Fruit fly (Drosophila melanogaster) whole organism, pupa: ENCODE measurements around the gene CG1265.

Experiments used
- CG10348 ChIP-seq: fragments of 200-800 bp; sonication (Bioruptor generic); IDR thresholded peaks from 2 replicates; pipeline ENCODE4 v1.3.6; 2022; ENCODE audit warnings: missing biosample characterization, missing genetic modification characterization
- CG12605 ChIP-seq: fragments of 200-800 bp; sonication (Bioruptor generic); IDR thresholded peaks from 2 replicates; pipeline ENCODE4 v1.3.6; 2022; ENCODE audit warnings: missing biosample characterization, missing genetic modification characterization
- CG13204 ChIP-seq: fragments of 200-800 bp; sonication (Bioruptor generic); optimal IDR thresholded peaks from 2 replicates; lab custom pipeline; 2018; ENCODE audit warnings: missing biosample characterization, mild to moderate bottlenecking, missing genetic modification characterization, moderate library complexity
- CG14655 ChIP-seq: fragments of 200-800 bp; sonication (Bioruptor generic); optimal IDR thresholded peaks from 3 replicates; lab custom pipeline; 2017; ENCODE audit warnings: mild to moderate bottlenecking, missing biosample characterization, missing genetic modification reagents, missing genetic modification characterization
- CG15710 ChIP-seq: fragments of 200-800 bp; sonication (Bioruptor generic); optimal IDR thresholded peaks from 2 replicates; lab custom pipeline; 2018; ENCODE audit warnings: missing biosample characterization, mild to moderate bottlenecking, missing genetic modification characterization, moderate library complexity
- CG17806 ChIP-seq: fragments of 200-800 bp; sonication (Bioruptor generic); optimal IDR thresholded peaks from 2 replicates; lab custom pipeline; 2018; ENCODE audit warnings: missing biosample characterization, mild to moderate bottlenecking, missing genetic modification characterization, moderate library complexity
- CG32121 ChIP-seq: fragments of 200-800 bp; sonication (Bioruptor generic); IDR thresholded peaks from 2 replicates; pipeline ENCODE4 v1.3.6; 2022; ENCODE audit warnings: missing biosample characterization, missing genetic modification characterization
- CG34367 ChIP-seq: fragments of 200-800 bp; sonication (Bioruptor generic); optimal IDR thresholded peaks from 2 replicates; lab custom pipeline; 2018; ENCODE audit warnings: missing biosample characterization, mild to moderate bottlenecking, missing genetic modification characterization
- CG4496 ChIP-seq: fragments of 200-800 bp; sonication (Bioruptor generic); IDR thresholded peaks from 3 replicates; pipeline ENCODE4 v1.3.6; 2022; ENCODE audit warnings: missing biosample characterization, missing genetic modification characterization
- CG8159 ChIP-seq: fragments of 200-800 bp; sonication (Bioruptor generic); optimal IDR thresholded peaks from 3 replicates; lab custom pipeline; 2018; ENCODE audit warnings: missing biosample characterization, mild to moderate bottlenecking, missing genetic modification characterization, moderate library complexity
- CG8301 ChIP-seq: fragments of 200-800 bp; sonication (Bioruptor generic); optimal IDR thresholded peaks from 2 replicates; lab custom pipeline; 2018; ENCODE audit warnings: missing biosample characterization, mild to moderate bottlenecking, missing genetic modification characterization
- CG9948 ChIP-seq: fragments of 200-800 bp; sonication (Bioruptor generic); optimal IDR thresholded peaks from 2 replicates; lab custom pipeline; 2018; ENCODE audit warnings: missing biosample characterization, mild to moderate bottlenecking, missing genetic modification characterization, moderate library complexity
- D1 ChIP-seq: fragments of 200-800 bp; sonication (Bioruptor generic); optimal IDR thresholded peaks from 2 replicates; lab custom pipeline; 2018; ENCODE audit warnings: missing biosample characterization, mild to moderate bottlenecking, missing genetic modification characterization, moderate library complexity
- EcR ChIP-seq: fragments of 200-800 bp; sonication (Bioruptor generic); optimal IDR thresholded peaks from 3 replicates; lab custom pipeline; 2019; ENCODE audit warnings: missing biosample characterization, missing genetic modification characterization, mild to moderate bottlenecking, moderate library complexity, missing genetic modification reagents
- Ets98B ChIP-seq: fragments of 200-800 bp; sonication (Bioruptor generic); IDR thresholded peaks from 2 replicates; pipeline ENCODE4 v1.3.6; 2022; ENCODE audit warnings: missing biosample characterization, missing genetic modification characterization
- Pif1A ChIP-seq: fragments of 200-800 bp; sonication (Bioruptor generic); optimal IDR thresholded peaks from 3 replicates; lab custom pipeline; 2016; ENCODE audit warnings: missing biosample characterization, missing genetic modification characterization
- Pif1B ChIP-seq: fragments of 200-800 bp; sonication (Bioruptor generic); optimal IDR thresholded peaks from 3 replicates; lab custom pipeline; 2016; ENCODE audit warnings: missing biosample characterization, missing genetic modification characterization
- Snoo ChIP-seq: fragments of 200-800 bp; sonication (Bioruptor generic); optimal IDR thresholded peaks from 3 replicates; lab custom pipeline; 2017; ENCODE audit warnings: missing biosample characterization, mild to moderate bottlenecking, missing genetic modification characterization, inconsistent platforms
- fd96Ca ChIP-seq: fragments of 200-800 bp; sonication (Bioruptor generic); IDR thresholded peaks from 3 replicates; pipeline ENCODE4 v1.3.6; 2022; ENCODE audit warnings: missing biosample characterization, missing genetic modification characterization
- gl ChIP-seq: fragments of 200-800 bp; sonication (Bioruptor generic); optimal IDR thresholded peaks from 2 replicates; lab custom pipeline; 2018; ENCODE audit warnings: missing biosample characterization, mild to moderate bottlenecking, missing genetic modification characterization
- rn ChIP-seq: fragments of 200-800 bp; sonication (Bioruptor generic); IDR thresholded peaks from 2 replicates; pipeline ENCODE4 v1.3.6; 2022; ENCODE audit warnings: missing biosample characterization, missing genetic modification characterization

CG1265 gene

dm6 chr3L:4253611-4254300, 820 bp upstream of the CG1265 start:
- TF ChIP-seq rn (GFP tag; lab: Robert Waterston, UW): no peak
- 0 out of 3 replicates have a peak, but pooled peaks have one; percentile 10 for TF ChIP-seq fd96Ca
- peak; percentile 6; the same call in 1 of the 2 replicates for TF ChIP-seq Ets98B (GFP tag; lab: Robert Waterston, UW)

DNA sequence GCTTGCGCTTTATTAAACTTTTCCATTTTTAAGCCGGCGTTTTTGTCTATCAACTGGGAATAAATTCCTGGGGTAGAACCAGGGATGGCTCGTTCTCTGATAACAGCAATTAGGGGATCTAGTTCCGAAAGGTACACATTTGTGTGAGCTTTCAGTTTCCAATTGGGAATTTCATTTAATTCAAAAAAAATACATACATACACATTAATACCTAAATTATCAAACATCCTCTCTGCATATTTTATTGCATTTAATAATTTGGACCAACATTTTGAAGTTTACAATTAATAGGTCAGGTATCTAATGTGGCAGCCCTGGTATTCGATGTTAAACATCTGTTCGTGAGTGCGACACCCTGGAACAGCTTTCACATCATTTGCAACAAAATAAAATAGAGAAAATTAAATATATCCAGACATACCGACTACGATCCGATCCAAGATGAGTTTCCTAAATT, 4.6 kb downstream of the CG1265 start, which contains the start of the genes CG15011 and CG1309:
CG15011 (minus strand) TSS at position 51 of the 457 bp plus-strand sequence.
CG1309 (plus strand) TSS at position 329 of the 457 bp plus-strand sequence.
- peak; percentile 66 for TF ChIP-seq CG32121 (GFP tag; lab: Robert Waterston, UW)
- TF ChIP-seq CG8301 (tag; lab: Kevin White, UChicago): peak; percentile 63
- TF ChIP-seq Snoo (tag; lab: Kevin White, UChicago): peak; percentile 68
- peak; percentile 77 for TF ChIP-seq CG15710 (tag; lab: Kevin White, UChicago)
- no peak for TF ChIP-seq CG14655 (GFP tag; lab: Kevin White, UChicago)
- TF ChIP-seq EcR: peak; percentile 34
- no peak for TF ChIP-seq Pif1A (GFP tag; lab: Kevin White, UChicago)
- no peak for TF ChIP-seq D1
- peak; percentile 70 for TF ChIP-seq CG17806 (tag; lab: Kevin White, UChicago)
- no peak for TF ChIP-seq CG10348
- no peak for TF ChIP-seq rn (GFP tag; lab: Robert Waterston, UW)
- peak; percentile 31 for TF ChIP-seq gl (tag; lab: Kevin White, UChicago)
- no peak for TF ChIP-seq CG12605 (GFP tag; lab: Robert Waterston, UW)
- no peak for TF ChIP-seq CG13204 (GFP tag; lab: Kevin White, UChicago)
- TF ChIP-seq Ets98B (GFP tag; lab: Robert Waterston, UW): peak; percentile 47; the same call in 1 of the 2 replicates
- TF ChIP-seq CG4496: peak; percentile 82
- peak; percentile 69 for TF ChIP-seq CG9948 (tag; lab: Kevin White, UChicago)
- TF ChIP-seq Pif1B (GFP tag; lab: Kevin White, UChicago): no peak
- TF ChIP-seq CG34367 (tag; lab: Kevin White, UChicago): peak; percentile 61
- TF ChIP-seq CG8159 (tag; lab: Kevin White, UChicago): peak; percentile 80

dm6 chr3L:4261177-4261576, 6.6 kb downstream of the CG1265 start:
- no peak for TF ChIP-seq Snoo (tag; lab: Kevin White, UChicago)
- TF ChIP-seq CG4496: no peak
- no peak for TF ChIP-seq CG8301 (tag; lab: Kevin White, UChicago)
- no peak for TF ChIP-seq fd96Ca
- TF ChIP-seq gl (tag; lab: Kevin White, UChicago): no peak
- TF ChIP-seq rn (GFP tag; lab: Robert Waterston, UW): no peak
- no peak for TF ChIP-seq D1
- no peak for TF ChIP-seq CG17806 (tag; lab: Kevin White, UChicago)
- no peak for TF ChIP-seq Pif1A (GFP tag; lab: Kevin White, UChicago)
- TF ChIP-seq CG13204 (GFP tag; lab: Kevin White, UChicago): no peak
- TF ChIP-seq CG8159 (tag; lab: Kevin White, UChicago): no peak
- no peak for TF ChIP-seq CG15710 (tag; lab: Kevin White, UChicago)
- TF ChIP-seq CG9948 (tag; lab: Kevin White, UChicago): no peak
- no peak for TF ChIP-seq CG32121 (GFP tag; lab: Robert Waterston, UW)
- no peak for TF ChIP-seq Ets98B (GFP tag; lab: Robert Waterston, UW)
- no peak for TF ChIP-seq Pif1B (GFP tag; lab: Kevin White, UChicago)
- TF ChIP-seq, all 21 proteins: peak for 0

DNA sequence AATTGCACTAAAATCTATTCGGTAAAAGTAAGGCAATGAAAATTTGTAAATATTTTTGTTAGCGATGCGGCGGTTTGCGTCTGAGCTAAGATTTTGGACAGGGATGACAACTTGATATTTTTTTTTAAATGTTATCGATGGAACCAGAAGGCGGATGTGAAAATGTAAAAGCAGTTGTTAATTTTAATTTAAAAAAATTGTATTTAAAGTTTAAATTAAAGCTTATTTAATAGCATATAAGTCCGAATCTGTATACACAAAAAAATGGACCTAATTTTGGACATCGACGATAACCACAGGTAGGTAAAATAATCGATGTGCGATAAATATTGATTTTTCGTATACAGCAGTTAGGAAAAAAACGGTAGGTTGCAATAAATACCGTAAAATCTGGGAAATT, 7.8 kb downstream of the CG1265 start, which contains the start of the genes CG11586 and VhaM9.7-a:
CG11586 (minus strand) TSS at position 87 of the 400 bp plus-strand sequence.
VhaM9.7-a (plus strand) TSS at position 322 of the 400 bp plus-strand sequence.
- TF ChIP-seq Pif1A (GFP tag; lab: Kevin White, UChicago) (no peak), gl (tag; lab: Kevin White, UChicago) (no peak), Snoo (tag; lab: Kevin White, UChicago) (no peak), CG8159 (tag; lab: Kevin White, UChicago) (no peak), D1 (no peak), Ets98B (GFP tag; lab: Robert Waterston, UW) (no peak), rn (GFP tag; lab: Robert Waterston, UW) (no peak), CG32121 (GFP tag; lab: Robert Waterston, UW) (no peak)

- TF ChIP-seq Ets98B (GFP tag; lab: Robert Waterston, UW) (no peak), CG12605 (GFP tag; lab: Robert Waterston, UW) (no peak), Pif1B (GFP tag; lab: Kevin White, UChicago) (no peak), CG17806 (tag; lab: Kevin White, UChicago) (no peak), CG13204 (GFP tag; lab: Kevin White, UChicago) (no peak), rn (GFP tag; lab: Robert Waterston, UW) (no peak), EcR (no peak), CG8301 (tag; lab: Kevin White, UChicago) (no peak), Snoo (tag; lab: Kevin White, UChicago) (no peak)
Measured at dm6 chr3L:4263502-4263901, 8.9 kb downstream of the CG1265 start, which contains the start of gene CG1273. Gene CG1273, plus strand, starts transcription at chr3L:4263719.

DNA sequence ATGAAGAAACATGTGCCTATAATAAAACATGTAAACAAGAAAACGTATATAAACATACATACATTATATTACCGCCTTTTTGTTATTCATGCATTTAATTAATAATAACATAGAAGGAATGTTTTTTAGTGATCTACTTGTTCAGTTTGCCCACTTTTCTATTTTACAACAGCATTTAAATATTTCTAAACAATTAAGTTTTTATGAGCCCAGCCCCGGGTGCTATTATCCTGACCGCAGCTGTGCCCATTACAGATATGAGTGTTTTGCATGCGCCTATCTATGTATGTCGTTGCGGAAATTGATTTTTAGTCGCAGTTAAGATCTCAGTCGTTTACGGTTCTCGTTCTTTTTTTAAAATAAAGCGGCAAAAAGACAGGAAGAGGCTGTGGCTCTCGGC, 10.4 kb downstream of the CG1265 start:
- TF ChIP-seq CG9948 (tag; lab: Kevin White, UChicago) (no peak), gl (tag; lab: Kevin White, UChicago) (no peak), CG8301 (tag; lab: Kevin White, UChicago) (no peak), Ets98B (GFP tag; lab: Robert Waterston, UW) (no peak), CG34367 (tag; lab: Kevin White, UChicago) (no peak), CG14655 (GFP tag; lab: Kevin White, UChicago) (no peak), EcR (no peak), CG13204 (GFP tag; lab: Kevin White, UChicago) (no peak), CG10348 (no peak), Pif1B (GFP tag; lab: Kevin White, UChicago) (no peak), Snoo (tag; lab: Kevin White, UChicago) (no peak), CG12605 (GFP tag; lab: Robert Waterston, UW) (no peak), CG32121 (GFP tag; lab: Robert Waterston, UW) (no peak), D1 (no peak), CG15710 (tag; lab: Kevin White, UChicago) (no peak), CG17806 (tag; lab: Kevin White, UChicago) (no peak), CG8159 (tag; lab: Kevin White, UChicago) (no peak), rn (GFP tag; lab: Robert Waterston, UW) (no peak), fd96Ca (no peak), CG4496 (no peak)
